Fruit fly (Drosophila melanogaster) whole organism, embryonic: ENCODE results near the gene tbc.

Experiments
- Bdp1 ChIP-seq: fragments of 200-800 bp; sonication (Bioruptor generic); optimal IDR thresholded peaks from 3 replicates; lab custom pipeline; 2016; ENCODE audit warnings: missing biosample characterization, missing genetic modification characterization
- Bteb2 ChIP-seq: fragments of 200-800 bp; sonication (Bioruptor generic); optimal IDR thresholded peaks from 2 replicates; lab custom pipeline; 2016; ENCODE audit warnings: missing biosample characterization, missing genetic modification characterization
- CG10321 ChIP-seq: fragments of 200-800 bp; sonication (Bioruptor generic); IDR thresholded peaks from 2 replicates; pipeline ENCODE4 v1.3.6; 2022; ENCODE audit warnings: missing biosample characterization, missing genetic modification characterization
- CG11456 ChIP-seq: fragments of 200-800 bp; sonication (Bioruptor generic); IDR thresholded peaks from 3 replicates; pipeline ENCODE4 v1.3.6; 2022; ENCODE audit warnings: missing biosample characterization, missing genetic modification characterization
- CG12744 ChIP-seq: fragments of 200-800 bp; sonication (Bioruptor generic); optimal IDR thresholded peaks from 2 replicates; lab custom pipeline; 2016; ENCODE audit warnings: missing biosample characterization, missing genetic modification characterization
- CG14014 ChIP-seq: fragments of 200-800 bp; sonication (Bioruptor generic); IDR thresholded peaks from 2 replicates; pipeline ENCODE4 v1.3.6; 2022; ENCODE audit warnings: missing biosample characterization, missing genetic modification characterization
- CG18262 ChIP-seq: fragments of 200-800 bp; optimal IDR thresholded peaks from 3 replicates; lab custom pipeline; 2019; ENCODE audit warnings: missing biosample characterization, mild to moderate bottlenecking, missing genetic modification characterization, moderate library complexity
- CG2129 ChIP-seq: fragments of 200-800 bp; sonication (Bioruptor generic); IDR thresholded peaks from 2 replicates; pipeline ENCODE4 v1.3.6; 2022; ENCODE audit warnings: missing biosample characterization, missing genetic modification characterization; ENCODE audit not compliant: partially characterized antibody
- CG2199 ChIP-seq: fragments of 200-800 bp; sonication (Bioruptor generic); IDR thresholded peaks from 3 replicates; pipeline ENCODE4 v1.3.6; 2022; ENCODE audit warnings: missing biosample characterization, missing genetic modification characterization
- CG2875 ChIP-seq: fragments of 200-800 bp; sonication (Bioruptor generic); optimal IDR thresholded peaks from 2 replicates; lab custom pipeline; 2017; ENCODE audit warnings: missing biosample characterization, mild to moderate bottlenecking, missing genetic modification characterization, missing genetic modification reagents
- CG2889 ChIP-seq: fragments of 200-800 bp; sonication (Bioruptor generic); IDR thresholded peaks from 3 replicates; pipeline ENCODE4 v1.3.6; 2022; ENCODE audit warnings: missing biosample characterization, missing genetic modification characterization
- CG34224 ChIP-seq: fragments of 200-800 bp; sonication (Bioruptor generic); IDR thresholded peaks from 3 replicates; pipeline ENCODE4 v1.3.6; 2022; ENCODE audit warnings: missing biosample characterization, missing genetic modification characterization; ENCODE audit not compliant: partially characterized antibody
- CG34422 ChIP-seq: fragments of 200-800 bp; sonication (Bioruptor generic); IDR thresholded peaks from 3 replicates; pipeline ENCODE4 v1.3.6; 2022; ENCODE audit warnings: missing biosample characterization, missing genetic modification characterization
- CG3838 ChIP-seq: fragments of 200-800 bp; sonication (Bioruptor generic); optimal IDR thresholded peaks from 3 replicates; lab custom pipeline; 2016; ENCODE audit warnings: missing biosample characterization, missing genetic modification characterization
- CG4360 ChIP-seq: fragments of 200-800 bp; sonication (Bioruptor generic); IDR thresholded peaks from 2 replicates; pipeline ENCODE4 v1.3.6; 2022; ENCODE audit warnings: missing biosample characterization, missing genetic modification characterization
- CG4730 ChIP-seq: fragments of 200-800 bp; sonication (Bioruptor generic); IDR thresholded peaks from 2 replicates; pipeline ENCODE4 v1.3.6; 2022; ENCODE audit warnings: missing biosample characterization, missing genetic modification characterization
- CG7271 ChIP-seq: fragments of 200-800 bp; sonication (Bioruptor generic); optimal IDR thresholded peaks from 2 replicates; lab custom pipeline; 2018; ENCODE audit warnings: missing biosample characterization, mild to moderate bottlenecking, missing genetic modification characterization, moderate library complexity
- CG7839 ChIP-seq: fragments of 200-800 bp; sonication (Bioruptor generic); optimal IDR thresholded peaks from 3 replicates; lab custom pipeline; 2018; ENCODE audit warnings: missing biosample characterization, mild to moderate bottlenecking, missing genetic modification characterization, moderate library complexity
- CG8765 ChIP-seq: fragments of 200-800 bp; sonication (Bioruptor generic); IDR thresholded peaks from 2 replicates; pipeline ENCODE4 v1.3.6; 2022; ENCODE audit warnings: missing biosample characterization, missing genetic modification characterization
- CG8944 ChIP-seq: fragments of 200-800 bp; sonication (Bioruptor generic); optimal IDR thresholded peaks from 3 replicates; lab custom pipeline; 2016; ENCODE audit warnings: missing biosample characterization, missing genetic modification characterization
- CG9876 ChIP-seq: fragments of 200-800 bp; sonication (Bioruptor generic); optimal IDR thresholded peaks from 2 replicates; lab custom pipeline; 2016; ENCODE audit warnings: missing biosample characterization, missing genetic modification characterization
- Dad ChIP-seq: fragments of 200-800 bp; sonication (Bioruptor generic); optimal IDR thresholded peaks from 3 replicates; lab custom pipeline; 2016; ENCODE audit warnings: missing biosample characterization, missing genetic modification characterization
- Doc2 ChIP-seq: fragments of 200-800 bp; sonication (Bioruptor generic); IDR thresholded peaks from 2 replicates; pipeline ENCODE4 v1.3.6; 2022; ENCODE audit warnings: missing biosample characterization, missing genetic modification characterization
- Gug ChIP-seq: fragments of 200-800 bp; sonication (Bioruptor generic); IDR thresholded peaks from 4 replicates; pipeline ENCODE4 v1.3.6; 2022; ENCODE audit warnings: missing biosample characterization, missing genetic modification characterization
- HLH54F ChIP-seq: fragments of 200-800 bp; sonication (Bioruptor generic); optimal IDR thresholded peaks from 3 replicates; lab custom pipeline; 2016; ENCODE audit warnings: missing biosample characterization, missing genetic modification characterization
- HmgD ChIP-seq: fragments of 200-800 bp; sonication (Bioruptor generic); optimal IDR thresholded peaks from 3 replicates; lab custom pipeline; 2016; ENCODE audit warnings: missing biosample characterization, missing genetic modification characterization
- Hr39 ChIP-seq: fragments of >200 bp; optimal IDR thresholded peaks from 2 replicates; lab custom pipeline; 2017
- Jarid2 ChIP-seq: fragments of 200-800 bp; sonication (Bioruptor generic); optimal IDR thresholded peaks from 3 replicates; lab custom pipeline; 2017; ENCODE audit warnings: mild to moderate bottlenecking, missing biosample characterization, missing genetic modification reagents, missing genetic modification characterization
- Kr ChIP-seq: fragments of 200-800 bp; sonication (Bioruptor generic); optimal IDR thresholded peaks from 2 replicates; lab custom pipeline; 2017; ENCODE audit warnings: missing biosample characterization, mild to moderate bottlenecking, missing genetic modification characterization
- Opbp ChIP-seq: fragments of 200-800 bp; sonication (Bioruptor generic); IDR thresholded peaks from 3 replicates; pipeline ENCODE4 v1.3.6; 2022; ENCODE audit warnings: missing biosample characterization, missing genetic modification characterization; ENCODE audit not compliant: partially characterized antibody
- Sry-δ ChIP-seq: fragments of 200-800 bp; sonication (Bioruptor generic); optimal IDR thresholded peaks from 2 replicates; lab custom pipeline; 2016; ENCODE audit warnings: missing biosample characterization, missing genetic modification characterization
- Taf1 ChIP-seq: fragments of 200-800 bp; sonication (Bioruptor generic); IDR thresholded peaks from 2 replicates; pipeline ENCODE4 v1.3.6; 2022; ENCODE audit warnings: missing biosample characterization, missing genetic modification characterization
- Usf ChIP-seq: fragments of 200-800 bp; sonication (Bioruptor generic); optimal IDR thresholded peaks from 2 replicates; lab custom pipeline; 2017; ENCODE audit warnings: missing genotype, missing biosample characterization, missing genetic modification characterization
- abd-A ChIP-seq: fragments of 200-800 bp; sonication (Bioruptor generic); optimal IDR thresholded peaks from 3 replicates; lab custom pipeline; 2019; ENCODE audit warnings: missing biosample characterization, mild to moderate bottlenecking, missing genetic modification characterization, moderate library complexity
- bcd ChIP-seq: fragments of 200-800 bp; sonication (Bioruptor generic); optimal IDR thresholded peaks from 2 replicates; lab custom pipeline; 2017; ENCODE audit warnings: missing biosample characterization, mild to moderate bottlenecking, missing genetic modification characterization
- caup ChIP-seq: fragments of 200-800 bp; sonication (Bioruptor generic); optimal IDR thresholded peaks from 3 replicates; lab custom pipeline; 2017; ENCODE audit warnings: missing biosample characterization, mild to moderate bottlenecking, missing genetic modification characterization, moderate library complexity; ENCODE audit not compliant: severe bottlenecking
- dati ChIP-seq: fragments of 200-800 bp; sonication (Bioruptor generic); IDR thresholded peaks from 2 replicates; pipeline ENCODE4 v1.3.6; 2022; ENCODE audit warnings: missing biosample characterization, missing genetic modification characterization
- dimm ChIP-seq: fragments of 200-800 bp; sonication (Bioruptor generic); IDR thresholded peaks from 2 replicates; pipeline ENCODE4 v1.3.6; 2022; ENCODE audit warnings: missing biosample characterization, missing genetic modification characterization
- gsb-n ChIP-seq: fragments of 200-800 bp; sonication (Bioruptor generic); optimal IDR thresholded peaks from 3 replicates; lab custom pipeline; 2018; ENCODE audit warnings: missing biosample characterization, mild to moderate bottlenecking, missing genetic modification characterization
- hbn ChIP-seq: fragments of 200-800 bp; sonication (Bioruptor generic); IDR thresholded peaks from 2 replicates; pipeline ENCODE4 v1.3.6; 2022; ENCODE audit warnings: missing biosample characterization, missing genetic modification characterization; ENCODE audit not compliant: partially characterized antibody
- her ChIP-seq: fragments of 200-800 bp; sonication (Bioruptor generic); optimal IDR thresholded peaks from 2 replicates; lab custom pipeline; 2016; ENCODE audit warnings: missing biosample characterization, missing genetic modification characterization
- lbe ChIP-seq: fragments of 200-800 bp; sonication (Bioruptor generic); optimal IDR thresholded peaks from 2 replicates; lab custom pipeline; 2016; ENCODE audit warnings: missing biosample characterization, mild to moderate bottlenecking, missing genetic modification characterization
- luna ChIP-seq: fragments of 200-800 bp; sonication (Bioruptor generic); optimal IDR thresholded peaks from 2 replicates; lab custom pipeline; 2016; ENCODE audit warnings: missing biosample characterization, missing genetic modification characterization
- onecut ChIP-seq: fragments of 200-800 bp; sonication (Bioruptor generic); IDR thresholded peaks from 2 replicates; pipeline ENCODE4 v1.3.6; 2022; ENCODE audit warnings: missing biosample characterization, missing genetic modification characterization
- shn ChIP-seq: fragments of 200-800 bp; sonication (Bioruptor generic); optimal IDR thresholded peaks from 3 replicates; lab custom pipeline; 2016; ENCODE audit warnings: missing biosample characterization, missing genetic modification characterization
- sisA ChIP-seq: fragments of 200-800 bp; sonication (Bioruptor generic); IDR thresholded peaks from 2 replicates; pipeline ENCODE4 v1.3.6; 2022; ENCODE audit warnings: missing biosample characterization, missing genetic modification characterization
- stwl ChIP-seq: fragments of 200-800 bp; sonication (Bioruptor generic); optimal IDR thresholded peaks from 3 replicates; lab custom pipeline; 2018; ENCODE audit warnings: missing biosample characterization, mild to moderate bottlenecking, missing genetic modification characterization, moderate library complexity
- tgo ChIP-seq: fragments of 200-800 bp; sonication (Bioruptor generic); IDR thresholded peaks from 3 replicates; pipeline ENCODE4 v1.3.6; 2022; ENCODE audit warnings: missing biosample characterization, missing genetic modification characterization
- toy ChIP-seq: fragments of 200-800 bp; sonication (Bioruptor generic); IDR thresholded peaks from 2 replicates; pipeline ENCODE4 v1.3.6; 2022; ENCODE audit warnings: missing biosample characterization, missing genetic modification characterization
- twi ChIP-seq: fragments of 200-800 bp; optimal IDR thresholded peaks from 2 replicates; lab custom pipeline; 2019; ENCODE audit warnings: missing biosample characterization, mild to moderate bottlenecking, missing genetic modification characterization, moderate library complexity
- yki ChIP-seq: fragments of >200 bp; optimal IDR thresholded peaks from 3 replicates; lab custom pipeline; 2018
- zen2 ChIP-seq: fragments of 200-800 bp; sonication (Bioruptor generic); IDR thresholded peaks from 3 replicates; pipeline ENCODE4 v1.3.6; 2022; ENCODE audit warnings: missing biosample characterization, missing genetic modification characterization; ENCODE audit not compliant: partially characterized antibody

tbc gene

DNA sequence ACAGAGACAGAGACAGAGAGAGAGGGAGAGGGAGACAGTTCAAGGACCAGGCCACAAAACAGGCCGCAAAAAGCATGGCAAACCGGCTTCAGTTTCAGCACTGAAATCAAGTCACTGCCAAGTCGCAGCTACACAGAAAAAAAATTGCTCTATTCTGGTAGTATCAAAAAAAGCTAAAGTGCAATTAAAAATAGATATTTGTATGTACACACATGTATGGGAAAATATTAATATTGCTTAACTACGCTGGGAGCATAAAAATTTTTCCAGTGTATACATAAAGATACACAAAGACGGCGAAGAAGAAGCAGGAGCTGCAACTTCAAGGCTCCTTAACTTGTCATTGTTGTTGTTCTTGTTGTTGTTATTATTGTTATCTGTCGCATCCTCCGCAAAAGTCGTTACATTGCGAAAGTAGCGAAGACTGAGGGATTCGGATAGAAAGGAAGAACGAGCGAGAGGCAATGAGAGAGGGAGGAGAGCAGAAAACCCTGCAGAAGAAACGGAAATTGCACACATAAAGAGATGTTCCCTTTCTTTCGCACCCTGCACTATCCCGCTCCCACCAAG is 52.0 kb downstream of the tbc start (continued):
- TF ChIP-seq dati (GFP tag; lab: Robert Waterston, UW) (no peak), CG2199 (GFP tag; lab: Robert Waterston, UW) (no peak), stwl (no peak), CG7271 (tag; lab: Kevin White, UChicago) (no peak), Jarid2 (GFP tag; lab: Kevin White, UChicago) (no peak), CG12744 (GFP tag; lab: Kevin White, UChicago) (no peak), shn (no peak), CG4730 (GFP tag; lab: Robert Waterston, UW) (0 out of 2 replicates have a peak, but pooled peaks have one; percentile 28), twi (no peak), CG2889 (no peak), CG9876 (GFP tag; lab: Kevin White, UChicago) (no peak), sisA (GFP tag; lab: Robert Waterston, UW) (no peak), CG18262 (tag; lab: Kevin White, UChicago) (peak; percentile 10), CG2875 (GFP tag; lab: Kevin White, UChicago) (no peak), luna (GFP tag; lab: Kevin White, UChicago) (no peak), Bteb2 (no peak), CG10321 (GFP tag; lab: Robert Waterston, UW) (no peak), bcd (no peak), Sry-δ (GFP tag; lab: Kevin White, UChicago) (no peak), onecut (GFP tag; lab: Robert Waterston, UW) (no peak), Dad (no peak), tgo (GFP tag; lab: Robert Waterston, UW) (peak; percentile 29; the same call in 1 of the 3 replicates), CG2129 (GFP tag; lab: Robert Waterston, UW) (no peak), CG8765 (GFP tag; lab: Robert Waterston, UW) (no peak), Doc2 (no peak), Hr39 (lab: Kevin White, UChicago) (no peak), Gug (GFP tag; lab: Robert Waterston, UW) (0 out of 4 replicates have a peak, but pooled peaks have one; percentile 30), CG7839 (tag; lab: Kevin White, UChicago) (peak; percentile 55), Bdp1 (GFP tag; lab: Kevin White, UChicago) (no peak), Kr (no peak), CG3838 (GFP tag; lab: Kevin White, UChicago) (no peak), CG14014 (GFP tag; lab: Robert Waterston, UW) (peak; percentile 53), CG34422 (GFP tag; lab: Robert Waterston, UW) (0 out of 3 replicates have a peak, but pooled peaks have one; percentile 32), CG11456 (GFP tag; lab: Robert Waterston, UW) (no peak), hbn (GFP tag; lab: Robert Waterston, UW) (no peak), HLH54F (GFP tag; lab: Kevin White, UChicago) (no peak), zen2 (GFP tag; lab: Robert Waterston, UW) (no peak), lbe (GFP tag; lab: Kevin White, UChicago) (peak; percentile 89), gsb-n (tag; lab: Kevin White, UChicago) (no peak), CG34224 (GFP tag; lab: Robert Waterston, UW) (no peak), CG8944 (GFP tag; lab: Kevin White, UChicago) (peak; percentile 9), toy (GFP tag; lab: Robert Waterston, UW) (no peak), HmgD (GFP tag; lab: Kevin White, UChicago) (no peak), yki (lab: Kevin White, UChicago) (no peak), Taf1 (no peak), CG4360 (GFP tag; lab: Robert Waterston, UW) (no peak), her (GFP tag; lab: Kevin White, UChicago) (no peak), Usf (no peak), abd-A (tag; lab: Kevin White, UChicago) (no peak), dimm (GFP tag; lab: Robert Waterston, UW) (no peak), caup (GFP tag; lab: Kevin White, UChicago) (no peak), Opbp (GFP tag; lab: Robert Waterston, UW) (no peak)
